Fruit fly (Drosophila melanogaster) whole organism, embryonic: ENCODE results near the gene CG16854.

Experiments
- Atf6 ChIP-seq: fragments of 200-800 bp; sonication (Bioruptor generic); IDR thresholded peaks from 2 replicates; pipeline ENCODE4 v1.3.6; 2022; ENCODE audit warnings: missing biosample characterization, missing genetic modification characterization
- CG10147 ChIP-seq: fragments of 200-800 bp; sonication (Bioruptor generic); optimal IDR thresholded peaks from 2 replicates; lab custom pipeline; 2019; ENCODE audit warnings: missing biosample characterization, mild to moderate bottlenecking, missing genetic modification characterization, moderate library complexity
- CG10462 ChIP-seq: fragments of 200-800 bp; sonication (Bioruptor generic); optimal IDR thresholded peaks from 2 replicates; lab custom pipeline; 2016; ENCODE audit warnings: missing biosample characterization, missing genetic modification characterization
- CG10979 ChIP-seq: fragments of 200-800 bp; sonication (Bioruptor generic); optimal IDR thresholded peaks from 2 replicates; lab custom pipeline; 2018; ENCODE audit warnings: missing biosample characterization, mild to moderate bottlenecking, missing genetic modification characterization, moderate library complexity
- CG11504 ChIP-seq: fragments of 200-800 bp; sonication (Bioruptor generic); optimal IDR thresholded peaks from 3 replicates; lab custom pipeline; 2019; ENCODE audit warnings: missing biosample characterization, mild to moderate bottlenecking, missing genetic modification characterization, moderate library complexity
- CG11723 ChIP-seq: fragments of 200-800 bp; sonication (Bioruptor generic); optimal IDR thresholded peaks from 2 replicates; lab custom pipeline; 2017; ENCODE audit warnings: missing biosample characterization, mild to moderate bottlenecking, missing genetic modification characterization
- CG15269 ChIP-seq: fragments of 200-800 bp; sonication (Bioruptor generic); optimal IDR thresholded peaks from 2 replicates; lab custom pipeline; 2018; ENCODE audit warnings: missing biosample characterization, mild to moderate bottlenecking, missing genetic modification characterization, moderate library complexity
- CG17361 ChIP-seq: fragments of 200-800 bp; sonication (Bioruptor generic); IDR thresholded peaks from 3 replicates; pipeline ENCODE4 v1.3.6; 2022; ENCODE audit warnings: missing biosample characterization, missing genetic modification characterization
- CG17385 ChIP-seq: fragments of 200-800 bp; sonication (Bioruptor generic); optimal IDR thresholded peaks from 3 replicates; lab custom pipeline; 2018; ENCODE audit warnings: missing biosample characterization, mild to moderate bottlenecking, missing genetic modification characterization
- CG17568 ChIP-seq: fragments of 200-800 bp; sonication (Bioruptor generic); optimal IDR thresholded peaks from 2 replicates; lab custom pipeline; 2018; ENCODE audit warnings: missing biosample characterization, mild to moderate bottlenecking, missing genetic modification characterization, moderate library complexity
- CG17802 ChIP-seq: fragments of 200-800 bp; sonication (Bioruptor generic); optimal IDR thresholded peaks from 2 replicates; lab custom pipeline; 2018; ENCODE audit warnings: missing biosample characterization, mild to moderate bottlenecking, missing genetic modification characterization, moderate library complexity
- CG18262 ChIP-seq: fragments of 200-800 bp; optimal IDR thresholded peaks from 3 replicates; lab custom pipeline; 2019; ENCODE audit warnings: missing biosample characterization, mild to moderate bottlenecking, missing genetic modification characterization, moderate library complexity
- CG34422 ChIP-seq: fragments of 200-800 bp; sonication (Bioruptor generic); IDR thresholded peaks from 3 replicates; pipeline ENCODE4 v1.3.6; 2022; ENCODE audit warnings: missing biosample characterization, missing genetic modification characterization
- CG3838 ChIP-seq: fragments of 200-800 bp; sonication (Bioruptor generic); optimal IDR thresholded peaks from 3 replicates; lab custom pipeline; 2016; ENCODE audit warnings: missing biosample characterization, missing genetic modification characterization
- CG4282 ChIP-seq: fragments of 200-800 bp; sonication (Bioruptor generic); optimal IDR thresholded peaks from 2 replicates; lab custom pipeline; 2016; ENCODE audit warnings: missing biosample characterization, missing genetic modification characterization
- CG4424 ChIP-seq: fragments of 200-800 bp; sonication (Bioruptor generic); optimal IDR thresholded peaks from 3 replicates; lab custom pipeline; 2016; ENCODE audit warnings: missing biosample characterization, missing genetic modification characterization
- CG6254 ChIP-seq: fragments of 200-800 bp; sonication (Bioruptor generic); optimal IDR thresholded peaks from 3 replicates; lab custom pipeline; 2017; ENCODE audit warnings: mild to moderate bottlenecking, missing biosample characterization, missing genetic modification reagents, missing genetic modification characterization
- Chrac-16 ChIP-seq: fragments of 200-800 bp; sonication (Bioruptor generic); optimal IDR thresholded peaks from 3 replicates; lab custom pipeline; 2016; ENCODE audit warnings: missing biosample characterization, missing genetic modification characterization
- CoRest ChIP-seq: fragments of 200-800 bp; sonication (Bioruptor generic); optimal IDR thresholded peaks from 3 replicates; lab custom pipeline; 2018; ENCODE audit warnings: missing biosample characterization, mild to moderate bottlenecking, missing genetic modification characterization, moderate library complexity
- HLH3B ChIP-seq: fragments of 200-800 bp; sonication (Bioruptor generic); IDR thresholded peaks from 2 replicates; pipeline ENCODE4 v1.3.6; 2022; ENCODE audit warnings: missing biosample characterization, missing genetic modification characterization
- Hr51 ChIP-seq, 2 experiments: fragments of 200-800 bp; sonication (Bioruptor generic); optimal IDR thresholded peaks; 2 replicates in 1 of 2; 3 replicates in 1 of 2; lab custom pipeline; 2016 to 2018; ENCODE audit warnings: missing biosample characterization in 2 of 2, missing genetic modification characterization in 2 of 2, mild to moderate bottlenecking in 1 of 2, moderate library complexity in 1 of 2
- Meics ChIP-seq: fragments of 200-800 bp; sonication (Bioruptor generic); optimal IDR thresholded peaks from 2 replicates; lab custom pipeline; 2017; ENCODE audit warnings: missing biosample characterization, mild to moderate bottlenecking, missing genetic modification characterization
- Optix ChIP-seq: fragments of 200-800 bp; sonication (Bioruptor generic); IDR thresholded peaks from 3 replicates; pipeline ENCODE4 v1.3.6; 2022; ENCODE audit warnings: missing biosample characterization, missing genetic modification characterization
- Sox100B ChIP-seq: fragments of 200-800 bp; sonication (Bioruptor generic); optimal IDR thresholded peaks from 3 replicates; lab custom pipeline; 2018; ENCODE audit warnings: missing biosample characterization, mild to moderate bottlenecking, missing genetic modification characterization
- Vsx1 ChIP-seq: fragments of 200-800 bp; sonication (Bioruptor generic); optimal IDR thresholded peaks from 2 replicates; lab custom pipeline; 2017; ENCODE audit warnings: missing biosample characterization, mild to moderate bottlenecking, missing genetic modification characterization, missing genetic modification reagents
- btn ChIP-seq: fragments of 200-800 bp; sonication (Bioruptor generic); optimal IDR thresholded peaks from 2 replicates; lab custom pipeline; 2016; ENCODE audit warnings: missing biosample characterization, missing genetic modification characterization
- eve ChIP-seq, 2 experiments: fragments of >200 bp; optimal IDR thresholded peaks; 2 replicates each; lab custom pipeline; 2017; ENCODE audit warnings: missing biosample characterization in 2 of 2, missing genetic modification characterization in 2 of 2
- ewg ChIP-seq: fragments of 200-800 bp; sonication (Bioruptor generic); optimal IDR thresholded peaks from 3 replicates; lab custom pipeline; 2017; ENCODE audit warnings: mild to moderate bottlenecking, missing biosample characterization, missing genetic modification reagents, missing genetic modification characterization
- fd96Cb ChIP-seq: fragments of 200-800 bp; sonication (Bioruptor generic); optimal IDR thresholded peaks from 2 replicates; lab custom pipeline; 2018; ENCODE audit warnings: missing biosample characterization, mild to moderate bottlenecking, missing genetic modification characterization, moderate library complexity
- grn ChIP-seq: fragments of 200-800 bp; sonication (Bioruptor generic); optimal IDR thresholded peaks from 3 replicates; lab custom pipeline; 2017; ENCODE audit warnings: missing biosample characterization, missing genetic modification characterization
- pho ChIP-seq: fragments of 200-800 bp; sonication (Bioruptor generic); optimal IDR thresholded peaks from 2 replicates; lab custom pipeline; 2016; ENCODE audit warnings: missing biosample characterization, missing genetic modification characterization
- pita ChIP-seq: fragments of 200-800 bp; sonication (Bioruptor generic); optimal IDR thresholded peaks from 2 replicates; lab custom pipeline; 2017; ENCODE audit warnings: missing biosample characterization, mild to moderate bottlenecking, missing genetic modification characterization
- pnt ChIP-seq: fragments of 200-800 bp; sonication (Bioruptor generic); optimal IDR thresholded peaks from 3 replicates; lab custom pipeline; 2016; ENCODE audit warnings: missing biosample characterization, missing genetic modification characterization
- prd ChIP-seq, 3 experiments: fragments of >200 bp in 2 of 3; fragments of 200-800 bp in 1 of 3; sonication (Bioruptor generic) in 1 of 3; optimal IDR thresholded peaks in 2 of 3; IDR thresholded peaks in 1 of 3; 2 replicates in 2 of 3; 3 replicates in 1 of 3; pipeline versions ENCODE4 v1.3.6 to Lab custom; 2017 to 2022; ENCODE audit warnings: missing biosample characterization in 1 of 3, missing genetic modification characterization in 1 of 3
- pzg ChIP-seq: fragments of 200-800 bp; sonication (Bioruptor generic); optimal IDR thresholded peaks from 3 replicates; lab custom pipeline; 2018; ENCODE audit warnings: missing biosample characterization, mild to moderate bottlenecking, missing genetic modification characterization, moderate library complexity
- sisA ChIP-seq: fragments of 200-800 bp; sonication (Bioruptor generic); IDR thresholded peaks from 2 replicates; pipeline ENCODE4 v1.3.6; 2022; ENCODE audit warnings: missing biosample characterization, missing genetic modification characterization
- ssp ChIP-seq: fragments of 200-800 bp; sonication (Bioruptor generic); IDR thresholded peaks from 2 replicates; pipeline ENCODE4 v1.3.6; 2022; ENCODE audit warnings: missing biosample characterization, missing genetic modification characterization
- tin ChIP-seq: fragments of 200-800 bp; sonication (Bioruptor generic); optimal IDR thresholded peaks from 3 replicates; lab custom pipeline; 2016; ENCODE audit warnings: missing biosample characterization, missing genetic modification characterization

CG16854 gene

DNA sequence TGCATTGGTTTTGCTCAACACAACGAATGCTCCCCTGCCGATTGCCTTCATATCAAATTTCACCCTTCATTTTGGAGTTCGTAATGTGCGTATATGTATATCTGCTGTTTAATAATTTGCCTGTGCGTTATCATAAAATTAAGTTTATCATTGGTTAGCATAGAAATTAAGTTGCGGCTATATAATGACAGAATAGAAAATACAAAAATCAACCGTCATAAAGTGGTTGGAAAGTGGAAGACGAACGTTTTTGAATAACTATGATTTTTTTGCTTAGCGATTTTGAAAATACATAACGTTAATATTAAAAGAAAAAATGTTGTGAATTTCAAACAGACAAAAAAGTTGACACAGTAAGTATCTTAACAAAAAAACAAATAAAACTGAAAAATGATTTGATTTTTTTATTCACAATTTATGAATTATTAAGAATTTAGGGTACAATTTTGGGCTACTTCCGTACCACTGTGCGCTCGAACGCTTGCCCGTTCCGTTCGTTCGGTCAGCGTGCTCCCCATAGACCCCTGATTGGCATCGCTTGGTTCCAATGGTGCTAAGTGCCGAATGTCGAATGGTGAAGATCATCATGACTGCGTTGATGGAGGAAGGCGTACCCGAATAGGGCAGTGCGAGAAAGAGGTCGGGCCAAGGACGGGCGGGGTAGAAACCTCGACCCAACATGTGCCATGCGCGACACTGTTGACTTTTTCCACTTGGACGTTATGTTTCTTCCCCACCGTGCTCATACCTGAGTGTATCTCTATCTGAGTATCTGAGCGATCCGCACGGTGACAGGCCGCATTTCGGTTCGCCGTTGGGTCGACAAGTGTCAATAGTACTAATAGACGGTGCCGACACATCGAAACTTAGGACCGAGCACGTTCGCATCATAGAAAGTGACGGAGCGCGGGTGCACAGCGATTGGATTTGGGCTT lies 48.7 kb upstream of the CG16854 start (continued):
- TF ChIP-seq fd96Cb: peak; percentile 44
- peak; percentile 52 for TF ChIP-seq Chrac-16
- peak; percentile 65 for TF ChIP-seq CG15269
- no peak for TF ChIP-seq prd (optimal IDR thresholded peaks at IDR 0.05; lab: Kevin White, UChicago)
- TF ChIP-seq prd (GFP tag; IDR thresholded peaks at IDR 0.05; lab: Robert Waterston, UW): peak; percentile 6; the same call in 1 of the 3 replicates
- TF ChIP-seq CG17802: no peak
- peak; percentile 50 for TF ChIP-seq CG11723 (GFP tag; lab: Kevin White, UChicago)
- TF ChIP-seq Vsx1: peak; percentile 57
- TF ChIP-seq CG17361 (GFP tag; lab: Robert Waterston, UW): peak; percentile 65; the same call in 1 of the 3 replicates
- TF ChIP-seq CG6254 (GFP tag; lab: Kevin White, UChicago): peak; percentile 29
- TF ChIP-seq ssp: peak; percentile 46
- peak in 1 of 2 experiments; percentile 65 for TF ChIP-seq Hr51 (GFP tag; optimal IDR thresholded peaks at IDR 0.05; lab: Kevin White, UChicago)
- peak; percentile 52 for TF ChIP-seq Sox100B (GFP tag; lab: Kevin White, UChicago)
- TF ChIP-seq sisA (GFP tag; lab: Robert Waterston, UW): peak; percentile 34; the same call in 1 of the 2 replicates
- TF ChIP-seq CG10979 (tag; lab: Kevin White, UChicago): peak; percentile 74
- TF ChIP-seq Atf6 (GFP tag; lab: Robert Waterston, UW): peak; percentile 55; the same call in 1 of the 2 replicates
- TF ChIP-seq grn (GFP tag; lab: Kevin White, UChicago): peak; percentile 65
- no peak for TF ChIP-seq pzg (GFP tag; lab: Kevin White, UChicago)
- TF ChIP-seq eve (GFP tag; optimal IDR thresholded peaks at IDR 0.05; lab: Kevin White, UChicago): peak in 1 of 2 experiments; percentile 67
- 0 out of 3 replicates have a peak, but pooled peaks have one; percentile 27 for TF ChIP-seq CG34422 (GFP tag; lab: Robert Waterston, UW)
- TF ChIP-seq CG4424 (GFP tag; lab: Kevin White, UChicago): peak; percentile 46
- peak; percentile 35 for TF ChIP-seq tin (GFP tag; lab: Kevin White, UChicago)
- peak; percentile 41 for TF ChIP-seq ewg
- TF ChIP-seq CG4282: peak; percentile 44
- 0 out of 2 replicates have a peak, but pooled peaks have one; percentile 24 for TF ChIP-seq HLH3B (GFP tag; lab: Robert Waterston, UW)
- TF ChIP-seq pita (GFP tag; lab: Kevin White, UChicago): no peak
- TF ChIP-seq CG10462 (GFP tag; lab: Kevin White, UChicago): peak; percentile 37
- TF ChIP-seq CG17385: peak; percentile 47
- TF ChIP-seq Meics (GFP tag; lab: Kevin White, UChicago): peak; percentile 52
- peak; percentile 70 for TF ChIP-seq CoRest (tag; lab: Kevin White, UChicago)
- peak; percentile 24 for TF ChIP-seq pnt (GFP tag; lab: Kevin White, UChicago)
- peak; percentile 12 for TF ChIP-seq CG3838
- TF ChIP-seq btn: no peak
- TF ChIP-seq CG10147 (GFP tag; lab: Kevin White, UChicago): peak; percentile 15
- TF ChIP-seq CG11504 (tag; lab: Kevin White, UChicago): peak; percentile 69
- TF ChIP-seq pho (GFP tag; lab: Kevin White, UChicago): peak; percentile 47
- peak; percentile 78 for TF ChIP-seq CG18262 (tag; lab: Kevin White, UChicago)
- TF ChIP-seq CG17568 (GFP tag; lab: Kevin White, UChicago): peak; percentile 9
- TF ChIP-seq Optix (GFP tag; lab: Robert Waterston, UW): 0 out of 3 replicates have a peak, but pooled peaks have one; percentile 7
